In the genomic region with DNA sequence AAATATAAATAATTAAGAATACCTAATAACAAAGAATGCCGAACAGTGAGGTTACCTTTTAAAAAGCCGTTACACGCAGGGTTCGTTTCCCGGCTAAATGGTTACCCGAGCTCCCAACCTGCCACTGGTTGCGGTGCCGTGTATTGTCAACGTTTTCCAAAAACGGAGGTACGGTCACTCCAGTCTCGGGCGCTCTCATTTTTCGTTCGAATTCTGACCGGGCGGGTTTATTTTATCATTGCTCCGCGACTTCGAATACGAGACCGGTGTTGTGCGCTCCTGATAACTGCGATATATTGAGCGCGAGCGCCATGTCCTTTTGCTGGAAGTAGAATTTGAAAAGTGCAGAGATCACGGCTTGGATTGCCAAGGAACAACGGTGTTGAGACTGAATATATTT, we compare ENCODE assay signal across 1 fruit fly cellular context.
A peak's percentile ranks its signal among the peaks of the same experiment; 100 is the strongest.
TF ChIP-seq lines count a peak whose summit lies in the region.

jumu (plus strand) TSS at position 196 of the 400 bp plus-strand sequence.

TF ChIP-seq in whole organism, embryonic, 481 proteins besides CTCF, POLR2A, EP300 and RAD21 (continued from another document):
- TF ChIP-seq CG11247 (GFP tag; IDR thresholded peaks at IDR 0.05; lab: Robert Waterston, UW) (no peak), CG9727 (GFP tag; optimal IDR thresholded peaks at IDR 0.05; lab: Kevin White, UChicago) (peak; percentile 23), CG7357 (GFP tag; IDR thresholded peaks at IDR 0.05; lab: Robert Waterston, UW) (no peak), Ets65A (GFP tag; lab: Kevin White, UChicago) (peak; percentile 83), CG15479 (GFP tag; optimal IDR thresholded peaks at IDR 0.05; lab: Kevin White, UChicago) (no peak), CG33213 (GFP tag; optimal IDR thresholded peaks at IDR 0.05; lab: Kevin White, UChicago) (peak; percentile 70), Sin3A (optimal IDR thresholded peaks at IDR 0.05; lab: Kevin White, UChicago) (peak; percentile 12), shn (GFP tag; optimal IDR thresholded peaks at IDR 0.05; lab: Kevin White, UChicago) (peak; percentile 5), CG17829 (tag; optimal IDR thresholded peaks at IDR 0.05; lab: Kevin White, UChicago) (peak; percentile 69), Xbp1 (GFP tag; optimal IDR thresholded peaks at IDR 0.05; lab: Kevin White, UChicago) (peak; percentile 1), Pdp1 (GFP tag; optimal IDR thresholded peaks at IDR 0.05; lab: Kevin White, UChicago) (peak in 1 of 2 experiments; percentile 61), Meics (GFP tag; optimal IDR thresholded peaks at IDR 0.05; lab: Kevin White, UChicago) (peak; percentile 7), Atf6 (GFP tag; IDR thresholded peaks at IDR 0.05; lab: Robert Waterston, UW) (no peak), Lhr (GFP tag; optimal IDR thresholded peaks at IDR 0.05; lab: Kevin White, UChicago) (peak; percentile 96), stwl (tag; optimal IDR thresholded peaks at IDR 0.05; lab: Kevin White, UChicago) (peak; percentile 36), CG2712 (tag; optimal IDR thresholded peaks at IDR 0.05; lab: Kevin White, UChicago) (peak; percentile 57), CG10267 (tag; optimal IDR thresholded peaks at IDR 0.05; lab: Kevin White, UChicago) (peak; percentile 72), pum (GFP tag; optimal IDR thresholded peaks at IDR 0.05; lab: Kevin White, UChicago) (no peak), scrt (GFP tag; optimal IDR thresholded peaks at IDR 0.05; lab: Kevin White, UChicago) (peak; percentile 78), Stat92E (GFP tag; optimal IDR thresholded peaks at IDR 0.05; lab: Kevin White, UChicago) (peak in 1 of 3 experiments; percentile 45), h (optimal IDR thresholded peaks at IDR 0.05; lab: Kevin White, UChicago) (no peak), gem (tag; optimal IDR thresholded peaks at IDR 0.05; lab: Kevin White, UChicago) (peak; percentile 25), Dref (GFP tag; IDR thresholded peaks at IDR 0.05; lab: Robert Waterston, UW) (no peak), lmd (GFP tag; IDR thresholded peaks at IDR 0.05; lab: Robert Waterston, UW) (no peak), Dll (GFP tag; IDR thresholded peaks at IDR 0.05; lab: Robert Waterston, UW; ENCODE audit: partially characterized antibody) (no peak), CG8290 (GFP tag; optimal IDR thresholded peaks at IDR 0.05; lab: Kevin White, UChicago) (no peak), CG8290 (tag; optimal IDR thresholded peaks at IDR 0.05; lab: Kevin White, UChicago) (peak in 1 of 2 experiments; percentile 71), D19A (tag; optimal IDR thresholded peaks at IDR 0.05; lab: Kevin White, UChicago) (peak; percentile 9), trem (tag; optimal IDR thresholded peaks at IDR 0.05; lab: Kevin White, UChicago) (peak; percentile 82), p53 (GFP tag; optimal IDR thresholded peaks at IDR 0.05; lab: Kevin White, UChicago) (peak; percentile 37), nom (GFP tag; optimal IDR thresholded peaks at IDR 0.05; lab: Kevin White, UChicago) (peak; percentile 16), Trl (optimal IDR thresholded peaks at IDR 0.05; lab: Kevin White, UChicago) (peak; percentile 21 to 32), Trl (GFP tag; optimal IDR thresholded peaks at IDR 0.05; lab: Kevin White, UChicago) (peak; percentile 50), CG17186 (GFP tag; optimal IDR thresholded peaks at IDR 0.05; lab: Kevin White, UChicago) (peak; percentile 61), bcd (GFP tag; optimal IDR thresholded peaks at IDR 0.05; lab: Kevin White, UChicago) (peak; percentile 20), Awh (GFP tag; IDR thresholded peaks at IDR 0.05; lab: Robert Waterston, UW) (no peak), CG18619 (GFP tag; optimal IDR thresholded peaks at IDR 0.05; lab: Kevin White, UChicago) (peak; percentile 9), CG15601 (tag; optimal IDR thresholded peaks at IDR 0.05; lab: Kevin White, UChicago) (peak; percentile 61), Dbx (GFP tag; IDR thresholded peaks at IDR 0.05; lab: Robert Waterston, UW) (no peak), Med (GFP tag; lab: Kevin White, UChicago) (peak; percentile 81), gfzf (GFP tag; optimal IDR thresholded peaks at IDR 0.05; lab: Kevin White, UChicago) (peak; percentile 98), CG17385 (GFP tag; optimal IDR thresholded peaks at IDR 0.05; lab: Kevin White, UChicago) (peak; percentile 58), sens (GFP tag; lab: Kevin White, UChicago) (peak; percentile 64), zen (tag; optimal IDR thresholded peaks at IDR 0.05; lab: Kevin White, UChicago) (peak; percentile 35), Nf-YC (tag; optimal IDR thresholded peaks at IDR 0.05; lab: Kevin White, UChicago) (peak; percentile 25), bigmax (GFP tag; optimal IDR thresholded peaks at IDR 0.05; lab: Kevin White, UChicago) (peak; percentile 54), hkb (optimal IDR thresholded peaks at IDR 0.05; lab: Kevin White, UChicago) (peak; percentile 18), hkb (GFP tag; IDR thresholded peaks at IDR 0.05; lab: Robert Waterston, UW) (no peak), gsb-n (tag; optimal IDR thresholded peaks at IDR 0.05; lab: Kevin White, UChicago) (peak; percentile 10), CG3281 (GFP tag; optimal IDR thresholded peaks at IDR 0.05; lab: Kevin White, UChicago) (peak; percentile 19), CG7271 (tag; optimal IDR thresholded peaks at IDR 0.05; lab: Kevin White, UChicago) (no peak), CG7839 (tag; optimal IDR thresholded peaks at IDR 0.05; lab: Kevin White, UChicago) (peak; percentile 22), HmgZ (tag; optimal IDR thresholded peaks at IDR 0.05; lab: Kevin White, UChicago) (peak; percentile 67), tll (GFP tag; optimal IDR thresholded peaks at IDR 0.05; lab: Kevin White, UChicago) (no peak), lilli (GFP tag; optimal IDR thresholded peaks at IDR 0.05; lab: Kevin White, UChicago) (peak; percentile 25), pzg (GFP tag; optimal IDR thresholded peaks at IDR 0.05; lab: Kevin White, UChicago) (peak; percentile 97), Ets97D (GFP tag; optimal IDR thresholded peaks at IDR 0.05; lab: Kevin White, UChicago) (peak; percentile 87), B-H2 (GFP tag; optimal IDR thresholded peaks at IDR 0.05; lab: Kevin White, UChicago) (peak; percentile 47), sd (tag; optimal IDR thresholded peaks at IDR 0.05; lab: Kevin White, UChicago) (peak; percentile 49), zf30C (GFP tag; optimal IDR thresholded peaks at IDR 0.05; lab: Kevin White, UChicago) (peak; percentile 2), CG13424 (tag; optimal IDR thresholded peaks at IDR 0.05; lab: Kevin White, UChicago) (peak; percentile 16), CG8924 (tag; optimal IDR thresholded peaks at IDR 0.05; lab: Kevin White, UChicago) (peak; percentile 22), CG2116 (GFP tag; optimal IDR thresholded peaks at IDR 0.05; lab: Kevin White, UChicago) (peak; percentile 74), HLHmδ (GFP tag; optimal IDR thresholded peaks at IDR 0.05; lab: Kevin White, UChicago) (no peak), CoRest (tag; optimal IDR thresholded peaks at IDR 0.05; lab: Kevin White, UChicago) (peak; percentile 80), ERR (GFP tag; optimal IDR thresholded peaks at IDR 0.05; lab: Kevin White, UChicago) (peak; percentile 7), pita (GFP tag; optimal IDR thresholded peaks at IDR 0.05; lab: Kevin White, UChicago) (peak; percentile 94), MESR4 (GFP tag; optimal IDR thresholded peaks at IDR 0.05; lab: Kevin White, UChicago) (peak; percentile 14), grau (tag; optimal IDR thresholded peaks at IDR 0.05; lab: Kevin White, UChicago) (peak; percentile 21), gro (GFP tag; optimal IDR thresholded peaks at IDR 0.05; lab: Kevin White, UChicago) (peak; percentile 34), CG30431 (GFP tag; optimal IDR thresholded peaks at IDR 0.05; lab: Kevin White, UChicago) (no peak), CG12391 (tag; optimal IDR thresholded peaks at IDR 0.05; lab: Kevin White, UChicago) (peak; percentile 29), CG4282 (GFP tag; optimal IDR thresholded peaks at IDR 0.05; lab: Kevin White, UChicago) (peak; percentile 13), CG15514 (GFP tag; optimal IDR thresholded peaks at IDR 0.05; lab: Kevin White, UChicago) (peak; percentile 90), Sry-δ (GFP tag; optimal IDR thresholded peaks at IDR 0.05; lab: Kevin White, UChicago) (peak; percentile 44), Mad (GFP tag; optimal IDR thresholded peaks at IDR 0.05; lab: Kevin White, UChicago) (peak; percentile 46), MTF-1 (GFP tag; optimal IDR thresholded peaks at IDR 0.05; lab: Kevin White, UChicago; ENCODE audit: borderline replicate concordance) (peak; percentile 15), Jarid2 (GFP tag; optimal IDR thresholded peaks at IDR 0.05; lab: Kevin White, UChicago) (peak; percentile 78), cato (GFP tag; optimal IDR thresholded peaks at IDR 0.05; lab: Kevin White, UChicago; ENCODE audit: borderline replicate concordance) (no peak), ftz-f1 (GFP tag; optimal IDR thresholded peaks at IDR 0.05; lab: Kevin White, UChicago) (peak; percentile 31), CG7928 (GFP tag; optimal IDR thresholded peaks at IDR 0.05; lab: Kevin White, UChicago) (peak; percentile 59), CG13894 (tag; optimal IDR thresholded peaks at IDR 0.05; lab: Kevin White, UChicago) (peak; percentile 41), kah (GFP tag; optimal IDR thresholded peaks at IDR 0.05; lab: Kevin White, UChicago) (peak; percentile 3), CG11504 (tag; optimal IDR thresholded peaks at IDR 0.05; lab: Kevin White, UChicago) (peak; percentile 75), Hr51 (GFP tag; optimal IDR thresholded peaks at IDR 0.05; lab: Kevin White, UChicago) (peak in 1 of 2 experiments; percentile 31), Fer1 (GFP tag; optimal IDR thresholded peaks at IDR 0.05; lab: Kevin White, UChicago) (peak; percentile 25), ewg (GFP tag; optimal IDR thresholded peaks at IDR 0.05; lab: Kevin White, UChicago) (peak; percentile 1), CG15696 (tag; optimal IDR thresholded peaks at IDR 0.05; lab: Kevin White, UChicago) (peak; percentile 21), Hmr (GFP tag; optimal IDR thresholded peaks at IDR 0.05; lab: Kevin White, UChicago) (peak; percentile 79), phol (tag; optimal IDR thresholded peaks at IDR 0.05; lab: Kevin White, UChicago) (peak; percentile 58), HmgD (GFP tag; optimal IDR thresholded peaks at IDR 0.05; lab: Kevin White, UChicago) (peak; percentile 83), Myb (GFP tag; optimal IDR thresholded peaks at IDR 0.05; lab: Kevin White, UChicago) (peak; percentile 100)
TF ChIP-seq in whole organism, embryonic: peak in this region for 90.
